Fruit fly (Drosophila melanogaster): Measurements from ENCODE around the gene CG9643.

DNA sequence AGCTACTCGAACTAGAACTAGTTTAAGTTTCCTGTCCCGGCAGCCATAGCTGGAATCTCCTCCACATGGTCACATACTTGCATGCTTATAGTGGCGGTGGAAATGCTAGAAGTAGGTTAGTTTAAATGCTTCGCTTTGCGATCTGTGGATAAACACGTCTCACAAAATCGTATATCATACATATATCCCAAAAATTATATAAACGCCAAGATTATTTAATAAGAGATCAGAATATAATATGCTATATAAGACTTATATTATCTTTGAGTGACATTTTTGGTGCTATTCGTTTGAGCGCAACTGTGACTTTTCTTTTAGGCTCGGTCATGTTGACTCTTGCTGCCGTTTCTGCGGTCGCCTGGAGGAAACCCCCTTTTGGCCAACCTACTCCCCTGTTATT lies 22.9 kb upstream of the CG9643 start:
- TF ChIP-seq CTCF (optimal IDR thresholded peaks at IDR 0.05) (no peak), CG8478 (optimal IDR thresholded peaks at IDR 0.05) (no peak)
